Fruit fly (Drosophila melanogaster): Measurements from ENCODE around the gene Sgs4.

Sgs4 gene

DNA sequence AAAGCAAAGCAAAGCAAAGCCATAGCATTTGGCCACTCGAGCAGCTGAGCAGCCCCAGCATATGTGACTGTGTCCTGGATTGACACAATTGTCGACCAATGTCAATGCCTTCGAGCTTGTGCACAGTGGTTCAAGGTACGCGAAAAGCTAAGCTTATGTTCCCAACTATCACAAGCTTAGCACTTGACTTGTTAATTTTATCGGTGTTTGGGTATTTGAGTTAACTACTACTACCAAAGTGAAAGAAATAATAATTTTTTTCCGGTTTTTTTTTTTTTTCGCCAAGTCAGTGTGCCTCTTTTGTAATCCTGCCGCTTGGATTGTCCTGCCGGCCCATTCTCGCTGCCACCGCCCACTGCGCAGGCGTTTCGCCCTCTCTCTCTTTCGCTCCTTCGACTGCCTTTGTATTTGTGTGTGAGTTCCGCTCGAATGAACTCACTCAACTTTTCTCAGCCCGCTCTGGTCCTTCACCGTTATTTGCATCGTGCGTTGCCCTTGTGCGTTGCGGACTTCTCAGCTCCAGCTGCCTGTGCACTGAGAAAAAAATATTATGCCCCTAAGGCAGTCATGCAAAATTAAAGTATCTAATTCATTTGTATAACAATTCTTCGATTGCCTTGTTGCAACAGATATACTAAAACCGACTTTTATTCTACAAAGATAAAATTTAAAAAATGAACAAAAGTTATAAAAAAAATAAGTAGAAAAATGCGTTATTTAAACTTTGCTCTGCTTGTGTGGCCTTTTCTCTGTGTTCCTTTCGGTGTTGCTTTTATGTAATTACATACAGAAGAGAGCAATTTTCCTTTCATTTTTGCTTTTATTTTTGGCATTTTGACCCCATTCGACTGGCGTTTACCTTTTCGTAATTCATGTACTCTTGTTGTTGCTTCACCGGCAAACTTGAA lies 43.7 kb upstream of the Sgs4 start (continued):
- TF ChIP-seq sens (GFP tag) (peak; percentile 90), caup (GFP tag; optimal IDR thresholded peaks at IDR 0.05; ENCODE audit: severe bottlenecking) (peak; percentile 64), CG2199 (GFP tag; IDR thresholded peaks at IDR 0.05) (no peak), salm (tag; optimal IDR thresholded peaks at IDR 0.05) (no peak), Oli (tag; optimal IDR thresholded peaks at IDR 0.05) (peak; percentile 60), CG8290 (GFP tag; optimal IDR thresholded peaks at IDR 0.05) (no peak), CG8290 (tag; optimal IDR thresholded peaks at IDR 0.05) (peak in 1 of 2 experiments; percentile 63), CG16813 (GFP tag; IDR thresholded peaks at IDR 0.05; ENCODE audit: partially characterized antibody) (no peak), fru (optimal IDR thresholded peaks at IDR 0.05) (no peak), CG12299 (tag; optimal IDR thresholded peaks at IDR 0.05) (peak; percentile 35), CG1602 (GFP tag; optimal IDR thresholded peaks at IDR 0.05) (peak; percentile 17), Elba2 (GFP tag; optimal IDR thresholded peaks at IDR 0.05) (no peak), CG17912 (GFP tag; optimal IDR thresholded peaks at IDR 0.05) (no peak), B-H2 (GFP tag; optimal IDR thresholded peaks at IDR 0.05) (peak; percentile 20), CG11247 (GFP tag; IDR thresholded peaks at IDR 0.05) (peak; percentile 61), CG18599 (GFP tag; optimal IDR thresholded peaks at IDR 0.05) (peak; percentile 91), CG2875 (GFP tag; optimal IDR thresholded peaks at IDR 0.05) (peak; percentile 39), maf-S (GFP tag; optimal IDR thresholded peaks at IDR 0.05) (peak; percentile 55), Mes4 (GFP tag; optimal IDR thresholded peaks at IDR 0.05) (peak; percentile 39), Dip3 (GFP tag; optimal IDR thresholded peaks at IDR 0.05) (peak; percentile 55), ham (GFP tag; IDR thresholded peaks at IDR 0.05) (no peak), al (GFP tag; IDR thresholded peaks at IDR 0.05) (peak; percentile 14; the same call in 1 of the 2 replicates), chinmo (GFP tag; IDR thresholded peaks at IDR 0.05; ENCODE audit: partially characterized antibody) (0 out of 4 replicates have a peak, but pooled peaks have one; percentile 27), CG11695 (GFP tag; IDR thresholded peaks at IDR 0.05) (peak; percentile 78), ftz-f1 (GFP tag; optimal IDR thresholded peaks at IDR 0.05) (no peak), aop (GFP tag; IDR thresholded peaks at IDR 0.05) (no peak), chm (GFP tag; IDR thresholded peaks at IDR 0.05) (no peak; the same call in 1 of the 2 replicates), crp (GFP tag; optimal IDR thresholded peaks at IDR 0.05) (peak in 1 of 2 experiments; percentile 12), ap (GFP tag; IDR thresholded peaks at IDR 0.05) (peak; percentile 42), NfI (GFP tag; optimal IDR thresholded peaks at IDR 0.05) (peak; percentile 51), pnt (GFP tag; optimal IDR thresholded peaks at IDR 0.05) (peak; percentile 55), CG7786 (GFP tag; optimal IDR thresholded peaks at IDR 0.05) (peak; percentile 68), CG3281 (GFP tag; optimal IDR thresholded peaks at IDR 0.05) (peak; percentile 65), MTF-1 (GFP tag; optimal IDR thresholded peaks at IDR 0.05; ENCODE audit: borderline replicate concordance) (peak; percentile 51), Scr (GFP tag; IDR thresholded peaks at IDR 0.05; ENCODE audit: partially characterized antibody) (no peak), tll (GFP tag; optimal IDR thresholded peaks at IDR 0.05) (no peak), CG34224 (GFP tag; IDR thresholded peaks at IDR 0.05; ENCODE audit: partially characterized antibody) (no peak), kni (GFP tag; optimal IDR thresholded peaks at IDR 0.05) (no peak), Mad (GFP tag; optimal IDR thresholded peaks at IDR 0.05) (peak; percentile 20), dm (GFP tag; optimal IDR thresholded peaks at IDR 0.05) (no peak), Ssrp (tag; optimal IDR thresholded peaks at IDR 0.05) (peak; percentile 36), gcm (GFP tag; optimal IDR thresholded peaks at IDR 0.05) (no peak), toy (GFP tag; IDR thresholded peaks at IDR 0.05) (0 out of 2 replicates have a peak, but pooled peaks have one; percentile 46), lab (GFP tag; optimal IDR thresholded peaks at IDR 0.05) (peak; percentile 89), chif (GFP tag; optimal IDR thresholded peaks at IDR 0.05) (peak; percentile 16 to 50), btn (GFP tag; optimal IDR thresholded peaks at IDR 0.05) (peak; percentile 19), en (GFP tag; optimal IDR thresholded peaks at IDR 0.05) (peak; percentile 40), CG15269 (tag; optimal IDR thresholded peaks at IDR 0.05) (peak; percentile 72)

Measured in whole organism, embryonic.